Worm (Caenorhabditis elegans) whole organism, L1 larva: ENCODE data around the gene Y75B8A.28.

ENCODE experiments used
- fos-1 ChIP-seq: fragments of 150-350 bp; optimal IDR thresholded peaks from 2 replicates; lab custom pipeline; 2014; ENCODE audit warnings: missing biosample characterization, missing genetic modification characterization
- jun-1 ChIP-seq: fragments of 150-350 bp; optimal IDR thresholded peaks from 2 replicates; lab custom pipeline; 2014; ENCODE audit warnings: missing biosample characterization, missing genetic modification reagents, missing genetic modification characterization
- nhr-11 ChIP-seq: fragments of 150-350 bp; optimal IDR thresholded peaks from 2 replicates; lab custom pipeline; 2014; ENCODE audit warnings: missing biosample characterization, missing genetic modification characterization

ce11 chrIII:12370011-12370506 lies 51.2 kb downstream of the Y75B8A.28 start, which contains the start of gene rpt-6:
- TF ChIP-seq fos-1 (tag; lab: Kevin White, UChicago) (no peak), jun-1 (tag; lab: Kevin White, UChicago) (peak; percentile 46), nhr-11 (tag; lab: Kevin White, UChicago) (no peak)
